Fruit fly (Drosophila melanogaster) whole organism, larva: ENCODE results near the gene mtsh.

Experiments
- noc ChIP-seq: fragments of 200-800 bp; sonication (Bioruptor generic); optimal IDR thresholded peaks from 3 replicates; lab custom pipeline; 2019; ENCODE audit warnings: missing biosample characterization, mild to moderate bottlenecking, missing genetic modification characterization, moderate library complexity

The mtsh gene

dm6 chr2L:8339751-8340349, 20.1 kb upstream of the mtsh start:
- TF ChIP-seq noc (tag; lab: Kevin White, UChicago) = no peak

dm6 chr2L:8338039-8338438, 18.3 kb upstream of the mtsh start, which contains the start of gene witty:
Gene witty, plus strand, starts transcription at chr2L:8338287.
- TF ChIP-seq noc (tag; lab: Kevin White, UChicago) = no peak

- TF ChIP-seq noc (tag; lab: Kevin White, UChicago) = no peak
Measured at dm6 chr2L:8334705-8335104, 15.0 kb upstream of the mtsh start.

- TF ChIP-seq noc (tag; lab: Kevin White, UChicago) = no peak
Measured at dm6 chr2L:8333624-8334023, 13.9 kb upstream of the mtsh start.

dm6 chr2L:8333185-8333584, 13.5 kb upstream of the mtsh start:
- TF ChIP-seq noc (tag; lab: Kevin White, UChicago) = no peak

dm6 chr2L:8328526-8329097, 8.9 kb upstream of the mtsh start:
- no peak for TF ChIP-seq noc (tag; lab: Kevin White, UChicago)

- TF ChIP-seq noc (tag; lab: Kevin White, UChicago) = peak; percentile 0
Measured at dm6 chr2L:8327783-8328327, 8.1 kb upstream of the mtsh start.

dm6 chr2L:8327272-8327555, 7.5 kb upstream of the mtsh start, which contains the start of gene CG14275:
Gene CG14275, plus strand, starts transcription at chr2L:8327456.
- TF ChIP-seq noc (tag; lab: Kevin White, UChicago) = no peak

dm6 chr2L:8326414-8327271, 6.9 kb upstream of the mtsh start:
- peak; percentile 13 for TF ChIP-seq noc (tag; lab: Kevin White, UChicago)

dm6 chr2L:8325150-8325549, 5.4 kb upstream of the mtsh start, which contains the start of gene CG7781:
Gene CG7781, minus strand, starts transcription at chr2L:8325409.
- TF ChIP-seq noc (tag; lab: Kevin White, UChicago) = no peak

dm6 chr2L:8311741-8312140, 8.0 kb downstream of the mtsh start:
- TF ChIP-seq noc (tag; lab: Kevin White, UChicago) = no peak

dm6 chr2L:8311091-8311490, 8.6 kb downstream of the mtsh start, which contains the start of the genes CG7810 and CG7806:
Gene CG7810, minus strand, starts transcription at chr2L:8311195.
Gene CG7806, plus strand, starts transcription at chr2L:8311399.
- TF ChIP-seq noc (tag; lab: Kevin White, UChicago) = peak; percentile 91

- TF ChIP-seq noc (tag; lab: Kevin White, UChicago) = no peak
Measured at dm6 chr2L:8307817-8308551, 11.7 kb downstream of the mtsh start, which contains the start of the genes Ostgamma and Mettl14. Gene Ostgamma, minus strand, starts transcription at chr2L:8308192. Gene Mettl14, plus strand, starts transcription at chr2L:8308427.

- TF ChIP-seq noc (tag; lab: Kevin White, UChicago) = no peak
Measured at dm6 chr2L:8305409-8305808, 14.3 kb downstream of the mtsh start, which contains the start of gene CG7840. Gene CG7840, plus strand, starts transcription at chr2L:8305586.

dm6 chr2L:8304635-8305034, 15.1 kb downstream of the mtsh start:
- TF ChIP-seq noc (tag; lab: Kevin White, UChicago) = no peak
